Fruit fly (Drosophila melanogaster): ENCODE measurements around the gene Dnai2.

Gene Dnai2

DNA sequence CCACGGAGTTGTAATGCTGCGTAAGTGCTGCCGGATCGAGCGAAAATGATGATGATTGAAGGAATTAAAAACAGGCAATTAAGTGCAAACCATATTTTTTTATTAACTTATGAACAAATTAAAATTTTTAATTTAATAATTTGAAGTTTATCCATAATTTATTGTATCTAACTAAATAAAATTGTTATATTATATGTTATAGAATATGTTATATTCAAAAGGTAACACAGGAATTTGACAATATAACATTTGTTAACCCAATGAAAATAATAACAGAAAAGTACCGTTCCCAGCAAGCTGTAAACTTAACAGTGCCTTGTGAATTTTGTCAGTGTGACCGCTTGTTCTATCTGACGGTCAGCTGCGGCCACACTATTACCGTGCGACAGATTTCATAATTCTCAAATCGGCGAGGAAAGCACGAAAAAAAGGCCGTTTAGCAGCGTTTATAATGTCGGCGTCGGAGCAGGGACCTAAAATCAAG, 9.6 kb upstream of the Dnai2 start, which contains the start of the genes Ccdc56 and mtTFB1:
TSS of gene Ccdc56 (plus strand) at position 347 of the 484 bp plus-strand sequence.
TSS of gene mtTFB1 (plus strand) at position 347 of the 484 bp plus-strand sequence.
- TF ChIP-seq CG8478 (optimal IDR thresholded peaks at IDR 0.05) (no peak), Dll (optimal IDR thresholded peaks at IDR 0.05) (no peak), pan (optimal IDR thresholded peaks at IDR 0.05) (no peak), usp (GFP tag; optimal IDR thresholded peaks at IDR 0.05) (no peak), EcR (GFP tag; optimal IDR thresholded peaks at IDR 0.05) (no peak), psq (optimal IDR thresholded peaks at IDR 0.05) (no peak)

dm6 chr3L:11707978-11708632, 9.0 kb upstream of the Dnai2 start, which contains the start of gene CG11658:
Gene CG11658 (minus strand): TSS chr3L:11708553.
- TF ChIP-seq Dll (optimal IDR thresholded peaks at IDR 0.05) (peak; percentile 97), EcR (GFP tag; optimal IDR thresholded peaks at IDR 0.05) (no peak)

DNA sequence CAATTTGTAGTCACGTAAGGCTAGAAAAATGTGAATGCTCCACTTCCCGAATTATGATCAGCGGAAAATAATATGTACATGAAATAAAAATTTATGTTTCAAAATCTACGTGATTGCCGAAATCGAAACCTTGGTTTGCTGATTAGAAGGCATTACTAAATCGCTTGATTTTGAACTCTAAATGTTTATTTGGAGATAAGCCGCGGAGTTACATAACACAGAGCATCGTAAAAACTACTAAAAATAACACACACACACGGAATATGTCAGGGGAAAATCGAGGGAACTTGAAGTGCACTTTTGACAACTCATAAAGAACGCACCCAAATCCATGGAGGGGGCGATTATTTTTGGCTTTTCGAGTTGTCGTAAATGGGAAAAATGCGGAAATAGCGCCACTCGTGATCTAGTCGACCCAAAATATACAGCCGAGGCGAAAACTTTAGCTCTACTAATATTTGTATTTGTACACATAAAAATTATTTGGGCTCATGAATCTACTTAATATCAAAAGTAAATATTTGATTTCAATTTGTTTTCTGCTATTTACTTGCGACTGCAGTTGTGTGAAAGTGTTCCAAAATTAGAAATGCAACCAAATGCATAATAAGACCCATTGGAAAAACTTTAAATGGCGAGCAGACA, 6.0 kb upstream of the Dnai2 start:
- TF ChIP-seq psq (optimal IDR thresholded peaks at IDR 0.05) (no peak), Dll (optimal IDR thresholded peaks at IDR 0.05) (no peak), EcR (GFP tag; optimal IDR thresholded peaks at IDR 0.05) (no peak), CG8478 (optimal IDR thresholded peaks at IDR 0.05) (no peak), pan (optimal IDR thresholded peaks at IDR 0.05) (no peak), usp (GFP tag; optimal IDR thresholded peaks at IDR 0.05) (no peak)

- TF ChIP-seq Dll (optimal IDR thresholded peaks at IDR 0.05) (no peak), EcR (GFP tag; optimal IDR thresholded peaks at IDR 0.05) (peak in 1 of 2 experiments; percentile 77)
These were observed 4.5 kb upstream of the Dnai2 start for dm6 chr3L:11703579-11703978.

dm6 chr3L:11701649-11702048, 2.6 kb upstream of the Dnai2 start:
- no peak for TF ChIP-seq CG8478 (optimal IDR thresholded peaks at IDR 0.05)
- no peak for TF ChIP-seq usp (GFP tag; optimal IDR thresholded peaks at IDR 0.05)
- TF ChIP-seq EcR (GFP tag; optimal IDR thresholded peaks at IDR 0.05) = no peak
- TF ChIP-seq psq (optimal IDR thresholded peaks at IDR 0.05) = no peak
- TF ChIP-seq pan (optimal IDR thresholded peaks at IDR 0.05) = no peak
- TF ChIP-seq Dll (optimal IDR thresholded peaks at IDR 0.05) = no peak

- TF ChIP-seq pan (optimal IDR thresholded peaks at IDR 0.05) (no peak), EcR (GFP tag; optimal IDR thresholded peaks at IDR 0.05) (peak in 1 of 2 experiments; percentile 56), psq (optimal IDR thresholded peaks at IDR 0.05) (no peak), usp (GFP tag; optimal IDR thresholded peaks at IDR 0.05) (no peak), Dll (optimal IDR thresholded peaks at IDR 0.05) (no peak), CG8478 (optimal IDR thresholded peaks at IDR 0.05) (no peak)
These were observed 2.6 kb downstream of the Dnai2 start, which contains the start of gene Dph1 for dm6 chr3L:11696294-11697116. Gene Dph1 (minus strand): TSS chr3L:11696963.

DNA sequence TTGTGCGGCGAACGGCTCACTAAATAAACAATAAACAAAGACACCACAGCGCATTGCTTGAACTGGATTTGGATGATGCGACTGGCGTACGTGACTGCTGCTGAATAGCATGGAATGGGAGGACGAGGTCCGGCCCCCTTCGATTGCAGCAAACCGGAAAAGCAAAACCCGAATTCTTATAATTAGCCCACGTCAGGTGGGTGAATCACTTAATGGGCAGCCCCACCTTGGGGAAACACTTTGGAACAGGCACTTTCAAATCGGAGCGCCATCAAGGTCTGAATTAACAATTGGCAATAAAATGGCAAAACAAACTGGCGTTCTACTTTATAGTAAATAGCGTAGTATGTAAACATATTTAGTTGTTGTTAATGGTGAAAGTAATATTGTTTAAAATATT, 3.2 kb downstream of the Dnai2 start:
- TF ChIP-seq CG8478 (optimal IDR thresholded peaks at IDR 0.05) (no peak), pan (optimal IDR thresholded peaks at IDR 0.05) (no peak), EcR (GFP tag; optimal IDR thresholded peaks at IDR 0.05) (no peak), Dll (optimal IDR thresholded peaks at IDR 0.05) (no peak), psq (optimal IDR thresholded peaks at IDR 0.05) (no peak), usp (GFP tag; optimal IDR thresholded peaks at IDR 0.05) (no peak)

DNA sequence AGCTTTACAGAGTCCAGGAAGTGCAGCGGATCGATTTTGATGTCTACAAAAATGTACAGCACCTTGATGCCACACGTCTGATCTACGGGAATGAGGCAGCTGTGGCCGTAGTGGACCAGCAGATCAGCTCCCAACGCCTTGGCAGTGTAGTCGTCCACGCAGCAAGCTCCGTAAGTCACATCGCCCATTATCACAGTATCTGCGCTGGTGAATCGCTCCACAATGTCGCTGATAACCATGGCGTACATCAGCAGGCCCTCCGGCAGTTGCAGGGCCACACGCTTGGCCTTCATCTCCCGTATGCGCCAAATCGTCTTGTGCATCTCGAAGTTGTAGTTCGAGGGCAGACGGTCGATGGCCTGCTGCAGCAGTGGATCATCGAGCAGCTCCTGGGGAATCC, 4.0 kb downstream of the Dnai2 start:
- no peak for TF ChIP-seq psq (optimal IDR thresholded peaks at IDR 0.05)
- no peak for TF ChIP-seq pan (optimal IDR thresholded peaks at IDR 0.05)
- no peak for TF ChIP-seq usp (GFP tag; optimal IDR thresholded peaks at IDR 0.05)
- no peak for TF ChIP-seq Dll (optimal IDR thresholded peaks at IDR 0.05)

dm6 chr3L:11692853-11693252, 6.2 kb downstream of the Dnai2 start:
- TF ChIP-seq pan (optimal IDR thresholded peaks at IDR 0.05) = no peak
- no peak for TF ChIP-seq EcR (GFP tag; optimal IDR thresholded peaks at IDR 0.05)
- no peak for TF ChIP-seq usp (GFP tag; optimal IDR thresholded peaks at IDR 0.05)
- no peak for TF ChIP-seq Dll (optimal IDR thresholded peaks at IDR 0.05)
- no peak for TF ChIP-seq psq (optimal IDR thresholded peaks at IDR 0.05)
- no peak for TF ChIP-seq CG8478 (optimal IDR thresholded peaks at IDR 0.05)

DNA sequence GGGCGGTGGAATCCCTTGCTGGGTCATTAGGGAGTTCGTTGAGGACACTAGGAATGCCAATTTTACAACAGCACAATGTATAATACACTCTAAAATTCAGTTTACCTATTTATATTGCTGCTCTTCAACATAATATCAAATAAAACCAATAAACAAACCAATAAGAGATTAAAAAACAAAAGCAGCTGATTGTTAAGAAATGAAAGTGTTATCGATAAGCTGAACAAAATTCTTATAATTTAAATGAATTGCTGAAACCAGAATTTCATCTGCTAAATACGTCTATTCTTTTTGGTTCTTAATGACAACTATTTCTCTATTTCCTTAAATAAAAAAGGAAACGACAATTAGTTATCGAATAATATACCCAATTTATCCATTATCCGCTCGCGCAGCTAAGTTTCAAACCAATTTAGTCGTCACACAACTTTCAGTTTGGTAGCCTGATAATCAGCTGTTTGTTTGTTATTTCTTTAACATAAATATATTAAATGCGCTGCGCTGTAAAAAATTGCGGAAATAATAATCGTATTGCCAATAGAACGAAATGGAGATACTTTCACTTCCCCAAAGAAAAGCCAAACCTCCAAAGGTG, 7.8 kb downstream of the Dnai2 start, which contains the start of the genes Pldn and CG14135:
TSS of gene Pldn (minus strand) at position 197 of the 595 bp plus-strand sequence.
TSS of gene CG14135 (plus strand) at position 369 of the 595 bp plus-strand sequence.
- TF ChIP-seq EcR (GFP tag; optimal IDR thresholded peaks at IDR 0.05) = no peak
- TF ChIP-seq Dll (optimal IDR thresholded peaks at IDR 0.05) = no peak
- no peak for TF ChIP-seq pan (optimal IDR thresholded peaks at IDR 0.05)
- TF ChIP-seq CG8478 (optimal IDR thresholded peaks at IDR 0.05) = no peak
- no peak for TF ChIP-seq psq (optimal IDR thresholded peaks at IDR 0.05)
- no peak for TF ChIP-seq usp (GFP tag; optimal IDR thresholded peaks at IDR 0.05)

DNA sequence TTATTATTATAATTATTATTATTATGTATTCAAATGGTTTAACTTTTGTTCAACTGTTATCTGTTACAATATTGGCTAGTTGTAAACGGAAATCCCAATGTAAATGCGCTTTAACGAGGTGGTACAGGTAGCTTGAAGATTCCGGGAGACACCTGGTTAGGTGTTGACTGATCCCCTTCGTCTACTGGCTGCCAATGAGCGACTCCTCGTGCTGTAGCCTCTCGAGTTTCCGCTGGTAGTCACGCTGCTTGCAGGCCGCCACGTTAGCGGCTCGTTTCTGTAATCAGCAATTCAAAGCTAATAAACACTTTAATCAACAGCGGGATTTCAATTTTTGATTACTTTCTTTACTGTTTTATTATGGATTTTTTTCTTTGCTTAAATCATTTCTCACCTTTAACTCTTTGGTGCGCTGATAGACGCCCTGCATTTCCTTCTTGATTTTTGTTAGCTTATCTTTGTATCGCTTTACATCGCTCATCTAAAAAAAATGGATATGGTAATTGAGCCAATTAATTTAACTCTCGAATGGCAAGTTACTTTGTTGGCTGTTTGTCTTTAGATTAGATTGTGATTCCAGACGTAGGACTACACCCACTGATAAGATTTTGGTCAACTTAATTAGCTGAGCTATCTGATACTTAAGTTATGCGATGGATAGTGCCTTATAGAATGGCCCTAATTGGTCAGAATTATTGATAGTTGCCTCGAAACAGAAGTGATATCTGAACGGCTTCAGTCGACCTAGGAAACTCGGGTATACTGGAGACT, 9.0 kb downstream of the Dnai2 start:
- no peak for TF ChIP-seq Dll (optimal IDR thresholded peaks at IDR 0.05)
- TF ChIP-seq pan (optimal IDR thresholded peaks at IDR 0.05) = no peak
- TF ChIP-seq psq (optimal IDR thresholded peaks at IDR 0.05) = no peak
- no peak for TF ChIP-seq EcR (GFP tag; optimal IDR thresholded peaks at IDR 0.05)

Measured in whole organism.